Worm (Caenorhabditis elegans): ENCODE results near the gene C44B11.1.
A peak's percentile ranks its signal among the peaks of the same experiment; 100 is the strongest.

The C44B11.1 gene

DNA sequence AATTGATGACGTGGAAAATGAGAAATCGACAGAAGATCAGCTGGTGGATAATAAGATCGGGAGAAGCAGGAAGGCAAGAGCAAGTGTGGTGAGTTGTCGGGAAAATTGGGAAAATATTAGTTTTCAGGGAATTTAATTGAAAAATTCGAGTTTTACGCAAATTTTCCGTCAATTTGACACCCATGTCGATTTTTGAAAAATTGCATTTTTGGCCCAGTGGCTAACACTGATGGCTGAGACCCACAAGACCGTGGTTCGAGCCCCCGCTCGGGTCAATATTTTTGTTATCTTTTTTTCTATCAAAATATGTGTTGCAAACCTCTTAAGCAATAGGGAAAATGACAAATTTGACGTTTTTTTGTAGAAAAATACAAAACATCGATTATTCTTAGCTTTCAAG, 33.5 kb downstream of the C44B11.1 start:
- TF ChIP-seq nhr-25 (tag; optimal IDR thresholded peaks at IDR 0.05) = no peak
- TF ChIP-seq mab-5 (tag; optimal IDR thresholded peaks at IDR 0.05) = no peak

DNA sequence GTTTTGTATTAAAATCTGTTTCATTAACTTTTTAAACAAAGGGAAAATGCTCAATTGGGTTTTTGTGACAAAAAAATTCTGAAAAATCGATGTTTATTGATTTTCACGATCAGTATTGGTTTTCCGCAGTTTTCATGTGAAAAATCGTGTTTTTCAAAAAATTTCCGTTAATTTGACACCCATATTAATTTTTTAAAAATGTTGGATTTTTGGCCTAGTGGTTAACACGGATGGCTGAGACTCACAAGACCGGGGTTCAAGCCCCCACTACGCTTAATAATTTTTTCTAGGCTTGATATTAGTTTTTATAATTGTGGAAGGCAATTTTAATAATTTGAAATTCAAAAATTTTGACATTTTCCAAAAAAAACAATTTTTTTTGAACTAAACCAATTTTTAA, 35.6 kb downstream of the C44B11.1 start:
- no peak for TF ChIP-seq sem-4 (tag; optimal IDR thresholded peaks at IDR 0.05)
- TF ChIP-seq unc-55 (GFP tag; optimal IDR thresholded peaks at IDR 0.05) = no peak
- TF ChIP-seq alr-1 (tag; optimal IDR thresholded peaks at IDR 0.05) = no peak
- TF ChIP-seq elt-3 (tag; optimal IDR thresholded peaks at IDR 0.05) = no peak

DNA sequence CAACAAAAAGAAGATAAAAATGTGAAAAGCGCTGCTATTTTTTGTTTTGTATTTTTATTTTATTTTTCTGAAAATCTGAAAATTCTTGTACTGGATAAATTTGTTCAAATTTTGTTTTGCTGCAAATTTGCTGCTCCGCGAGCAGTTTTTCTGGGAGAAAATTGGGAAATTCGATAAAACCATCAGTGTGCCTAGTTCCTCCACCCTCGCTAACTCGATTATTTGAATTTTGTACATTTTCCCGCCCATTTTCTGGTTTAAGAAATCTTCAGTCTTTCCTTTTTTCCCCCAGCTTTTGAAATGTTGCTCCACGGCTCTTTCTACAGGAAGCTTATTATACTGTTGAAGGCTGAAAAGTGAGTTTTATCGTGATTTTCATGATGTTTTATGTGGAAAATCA, 36.1 kb downstream of the C44B11.1 start, which contains the start of gene R148.8:
Gene R148.8 (plus strand): TSS at position 301 of the 400 bp plus-strand sequence.
- TF ChIP-seq alr-1 (tag; optimal IDR thresholded peaks at IDR 0.05) = no peak
- no peak for TF ChIP-seq sem-4 (tag; optimal IDR thresholded peaks at IDR 0.05)
- TF ChIP-seq elt-1 (tag; optimal IDR thresholded peaks at IDR 0.05) = no peak
- TF ChIP-seq nhr-12 (tag; optimal IDR thresholded peaks at IDR 0.05) = no peak
- no peak for TF ChIP-seq unc-39 (tag; optimal IDR thresholded peaks at IDR 0.05)
- no peak for TF ChIP-seq mdl-1 (tag; optimal IDR thresholded peaks at IDR 0.05)
- no peak for TF ChIP-seq mab-5 (tag; optimal IDR thresholded peaks at IDR 0.05)
- TF ChIP-seq lin-11 (tag; optimal IDR thresholded peaks at IDR 0.05) = no peak
- TF ChIP-seq ceh-82 (tag; optimal IDR thresholded peaks at IDR 0.05) = no peak
- no peak for TF ChIP-seq nhr-25 (tag; optimal IDR thresholded peaks at IDR 0.05)
- no peak for TF ChIP-seq crh-2 (tag; optimal IDR thresholded peaks at IDR 0.05)
- TF ChIP-seq nhr-129 (tag; optimal IDR thresholded peaks at IDR 0.05) = no peak

DNA sequence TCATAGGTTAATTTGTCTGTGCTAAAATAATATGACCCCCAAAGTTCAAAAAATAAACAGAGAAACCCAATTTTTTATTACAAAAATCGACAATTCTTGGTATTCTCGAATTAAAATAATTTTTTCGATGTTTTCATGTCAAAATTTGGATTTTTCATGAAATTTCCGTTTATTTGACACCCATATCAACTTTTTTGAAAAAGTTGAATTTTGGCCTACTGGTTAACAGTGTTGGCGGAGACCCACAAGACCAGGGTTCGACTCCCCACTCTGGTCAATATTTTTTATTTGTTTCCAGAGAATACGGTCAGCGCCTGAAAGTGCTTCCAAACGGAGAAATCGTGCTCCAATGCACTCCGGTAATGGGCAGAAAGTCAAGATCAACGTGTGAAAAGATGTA, 36.7 kb downstream of the C44B11.1 start:
- no peak for TF ChIP-seq nhr-23 (tag; optimal IDR thresholded peaks at IDR 0.05)
- TF ChIP-seq nhr-11 (tag; optimal IDR thresholded peaks at IDR 0.05) = no peak
- no peak for TF ChIP-seq nhr-10 (tag; optimal IDR thresholded peaks at IDR 0.05)
- no peak for TF ChIP-seq blmp-1 (tag; optimal IDR thresholded peaks at IDR 0.05; ENCODE audit: insufficient read depth)
- no peak for TF ChIP-seq ceh-16 (tag; optimal IDR thresholded peaks at IDR 0.05)
- no peak for TF ChIP-seq nhr-21 (tag; optimal IDR thresholded peaks at IDR 0.05)
- TF ChIP-seq fos-1 (tag; optimal IDR thresholded peaks at IDR 0.05) = no peak

DNA sequence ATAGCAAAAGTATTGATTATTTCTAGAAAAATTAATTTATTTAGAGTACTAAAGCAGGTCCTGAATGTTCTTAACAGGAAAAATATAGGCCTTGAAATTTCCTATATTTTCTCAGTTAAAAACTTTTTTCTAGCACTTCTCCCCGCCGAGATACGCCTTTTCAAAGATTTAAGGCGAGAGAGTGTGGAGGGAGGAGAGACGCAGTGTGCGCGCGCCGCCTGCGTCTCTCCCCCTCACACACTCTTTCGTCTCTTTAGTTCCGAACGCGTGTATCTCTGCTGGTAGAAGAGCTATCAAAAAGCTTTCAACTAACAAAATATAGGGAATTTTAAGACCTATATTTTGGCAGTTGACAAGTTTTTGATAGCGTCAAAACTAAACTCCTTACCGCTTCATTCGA, 42.8 kb downstream of the C44B11.1 start:
- no peak for TF ChIP-seq nhr-21 (tag; optimal IDR thresholded peaks at IDR 0.05)

DNA sequence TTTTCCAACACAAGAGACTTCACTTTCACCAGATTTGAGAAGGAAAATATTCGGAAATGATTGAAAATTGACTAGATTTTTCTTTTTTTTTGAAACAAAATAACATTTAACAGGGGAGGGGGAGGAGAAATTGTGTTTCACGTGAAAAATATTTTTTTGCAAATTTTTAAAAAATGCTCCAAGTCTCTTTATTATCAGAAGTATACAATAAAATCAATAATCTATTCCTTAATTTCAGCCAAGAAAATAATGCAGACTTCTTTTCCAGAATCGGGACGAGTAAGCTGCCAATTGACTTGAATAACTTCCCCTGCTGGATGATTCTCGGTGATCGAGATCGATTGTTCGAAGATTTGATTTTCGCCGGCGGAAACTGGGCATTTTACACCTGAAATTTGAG, 43.2 kb downstream of the C44B11.1 start, which contains the start of gene R148.7:
Gene R148.7 (minus strand): TSS at position 101 of the 400 bp plus-strand sequence.
- no peak for TF ChIP-seq mdl-1 (tag; optimal IDR thresholded peaks at IDR 0.05)
- TF ChIP-seq lsy-2 (tag; optimal IDR thresholded peaks at IDR 0.05) = no peak
- no peak for TF ChIP-seq unc-62 (GFP tag; optimal IDR thresholded peaks at IDR 0.05)
- TF ChIP-seq nhr-21 (tag; optimal IDR thresholded peaks at IDR 0.05) = no peak
- no peak for TF ChIP-seq sma-3 (GFP tag; optimal IDR thresholded peaks at IDR 0.05)
- TF ChIP-seq peb-1 (tag; optimal IDR thresholded peaks at IDR 0.05) = no peak
- TF ChIP-seq alr-1 (tag; optimal IDR thresholded peaks at IDR 0.05) = no peak
- no peak for TF ChIP-seq ztf-11 (tag; optimal IDR thresholded peaks at IDR 0.05)
- no peak for TF ChIP-seq egl-27 (tag; optimal IDR thresholded peaks at IDR 0.05)

DNA sequence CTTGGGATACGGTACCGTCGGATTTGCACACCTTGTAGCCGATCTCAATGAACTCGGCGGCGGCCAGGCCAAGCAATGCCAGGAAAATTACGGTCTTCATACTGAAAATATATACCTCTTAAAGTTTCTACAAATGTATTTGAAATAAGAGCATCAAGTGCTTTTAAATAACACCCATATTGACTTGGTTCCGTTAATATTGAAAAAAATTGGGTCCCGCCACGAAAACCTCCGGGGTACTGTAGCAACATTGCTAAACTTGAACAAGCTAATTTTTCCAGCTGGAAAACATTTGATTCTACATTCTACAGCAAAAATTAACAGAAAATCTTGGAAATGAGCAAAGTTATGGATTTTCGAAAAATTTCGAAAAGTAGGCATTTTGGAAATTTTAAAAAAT, 44.3 kb downstream of the C44B11.1 start, which contains the start of gene heh-1:
Gene heh-1 (minus strand): TSS at position 101 of the 400 bp plus-strand sequence.
- TF ChIP-seq ceh-16 (tag; optimal IDR thresholded peaks at IDR 0.05) (no peak), R02D3.7 (tag; optimal IDR thresholded peaks at IDR 0.05) (no peak), unc-39 (tag; optimal IDR thresholded peaks at IDR 0.05) (no peak)

DNA sequence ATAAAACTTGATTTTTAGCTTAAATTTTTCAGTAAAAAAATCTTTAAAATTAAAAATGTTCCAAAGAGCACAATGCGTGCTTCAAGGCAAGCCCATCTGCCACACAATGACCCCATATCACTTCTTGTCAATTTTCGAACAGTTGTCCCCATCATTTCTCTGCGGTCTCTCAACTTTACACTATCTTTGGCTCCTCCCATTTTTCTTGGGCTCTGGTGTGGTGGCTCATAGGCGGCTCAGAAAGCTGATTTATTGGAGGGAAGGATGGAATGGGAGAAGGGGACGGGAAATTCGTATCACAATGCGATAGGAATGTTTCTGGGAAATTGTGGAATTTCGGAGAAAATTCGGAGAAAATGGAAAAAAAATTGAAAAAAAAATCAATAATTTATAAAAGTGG, 45.5 kb downstream of the C44B11.1 start:
- TF ChIP-seq lsy-2 (tag; optimal IDR thresholded peaks at IDR 0.05) (peak in 1 of 2 experiments; percentile 16), unc-62 (GFP tag; optimal IDR thresholded peaks at IDR 0.05) (no peak), F13H6.1 (tag; optimal IDR thresholded peaks at IDR 0.05) (peak; percentile 13), nhr-129 (tag; optimal IDR thresholded peaks at IDR 0.05) (peak; percentile 43), nhr-11 (tag; optimal IDR thresholded peaks at IDR 0.05) (no peak), ztf-4 (tag; optimal IDR thresholded peaks at IDR 0.05) (no peak), elt-3 (tag; optimal IDR thresholded peaks at IDR 0.05) (no peak), egl-27 (tag; optimal IDR thresholded peaks at IDR 0.05) (no peak), elt-1 (tag; optimal IDR thresholded peaks at IDR 0.05) (no peak), snpc-4 (tag; optimal IDR thresholded peaks at IDR 0.05) (no peak), mab-5 (tag; optimal IDR thresholded peaks at IDR 0.05) (peak; percentile 18), gmeb-1 (tag; optimal IDR thresholded peaks at IDR 0.05) (no peak), peb-1 (tag; optimal IDR thresholded peaks at IDR 0.05) (no peak), unc-39 (tag; optimal IDR thresholded peaks at IDR 0.05) (no peak), C34F6.9 (tag; optimal IDR thresholded peaks at IDR 0.05) (no peak)

Measured in whole organism, L2 larva.